Worm (Caenorhabditis elegans): ENCODE measurements around the gene F32A5.4.

DNA sequence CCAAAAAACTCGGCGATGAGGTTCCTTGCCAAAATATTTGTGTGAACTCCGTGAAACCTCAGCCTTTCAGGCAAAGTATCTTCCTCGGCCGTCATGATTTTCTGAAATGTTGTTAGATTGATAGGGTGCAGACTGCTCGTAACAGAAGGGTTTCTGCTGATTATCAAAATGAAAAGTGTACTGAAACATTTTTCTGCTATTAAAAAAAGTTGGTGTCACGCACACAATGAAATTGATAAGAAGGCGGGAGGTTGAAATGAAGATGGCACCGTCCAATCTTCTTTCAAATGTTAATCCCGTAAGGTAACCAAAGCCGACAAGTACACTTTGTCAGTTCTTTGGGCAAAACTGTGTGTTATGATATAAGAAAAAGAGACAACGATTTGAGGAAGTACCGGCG, 8.0 kb downstream of the F32A5.4 start:
- TF ChIP-seq tbx-11 (GFP tag; IDR thresholded peaks at IDR 0.05), result no peak
- no peak for TF ChIP-seq aly-1 (tag; optimal IDR thresholded peaks at IDR 0.05)
- no peak for TF ChIP-seq ama-1 (optimal IDR thresholded peaks at IDR 0.05)
- no peak for TF ChIP-seq scrt-1 (GFP tag; IDR thresholded peaks at IDR 0.05)
- TF ChIP-seq hmg-4 (GFP tag; optimal IDR thresholded peaks at IDR 0.05), result no peak
- TF ChIP-seq ceh-36 (tag; optimal IDR thresholded peaks at IDR 0.05), result no peak
- TF ChIP-seq hmbx-1 (tag; optimal IDR thresholded peaks at IDR 0.05), result no peak
- no peak for TF ChIP-seq tbx-37 (GFP tag; conservative IDR thresholded peaks at IDR 0.05)
- TF ChIP-seq flt-1 (GFP tag; IDR thresholded peaks at IDR 0.05), result no peak
- TF ChIP-seq hnd-1 (tag; optimal IDR thresholded peaks at IDR 0.05), result no peak
- no peak for TF ChIP-seq tra-4 (tag; optimal IDR thresholded peaks at IDR 0.05)
- TF ChIP-seq pes-1 (GFP tag; IDR thresholded peaks at IDR 0.05), result no peak
- TF ChIP-seq ets-7 (tag; optimal IDR thresholded peaks at IDR 0.05), result no peak
- no peak for TF ChIP-seq F13C5.2 (tag; optimal IDR thresholded peaks at IDR 0.05)

Data from whole organism, early embryonic.